Fruit fly (Drosophila melanogaster) whole organism, pupa: ENCODE results near the gene RhoGAP19D.

Experiments used
- D1 ChIP-seq: fragments of 200-800 bp; sonication (Bioruptor generic); optimal IDR thresholded peaks from 2 replicates; lab custom pipeline; 2018; ENCODE audit warnings: missing biosample characterization, mild to moderate bottlenecking, missing genetic modification characterization, moderate library complexity
- Pif1A ChIP-seq: fragments of 200-800 bp; sonication (Bioruptor generic); optimal IDR thresholded peaks from 3 replicates; lab custom pipeline; 2016; ENCODE audit warnings: missing biosample characterization, missing genetic modification characterization

DNA sequence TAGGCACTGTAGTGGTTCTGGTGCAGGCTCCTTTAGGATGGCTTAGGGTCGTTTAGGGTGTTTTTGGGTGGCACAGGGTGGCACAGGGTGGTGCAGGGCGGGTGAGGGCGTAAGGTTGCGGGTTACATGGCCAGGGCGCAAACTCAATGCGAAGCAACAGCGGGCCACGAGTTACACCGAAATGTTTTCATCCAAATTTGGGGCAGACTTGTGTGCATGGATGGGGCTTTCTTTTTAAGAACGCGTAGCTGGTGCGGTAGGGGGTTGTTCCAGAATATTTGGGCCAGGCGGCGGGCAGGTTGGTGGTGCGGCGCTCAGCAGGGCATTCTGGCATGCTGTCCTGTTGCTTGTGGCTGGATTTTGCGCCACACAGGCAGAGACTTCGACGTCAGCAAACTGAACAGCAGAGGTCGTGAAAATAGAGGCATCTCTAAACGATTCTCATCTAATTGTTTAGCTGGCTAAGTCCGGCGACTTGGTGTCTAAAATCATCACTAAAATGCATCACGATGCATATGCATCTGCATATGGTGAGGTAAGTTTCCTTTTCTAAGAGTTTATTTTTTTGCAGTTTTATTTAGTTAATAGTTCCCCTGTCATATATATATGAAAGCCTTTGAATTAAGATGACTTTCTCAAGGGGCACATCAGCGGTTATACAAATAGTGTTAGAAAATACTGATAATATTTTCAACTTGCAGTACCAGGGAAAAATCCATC lies 62.5 kb downstream of the RhoGAP19D start:
- no peak for TF ChIP-seq Pif1A (GFP tag; lab: Kevin White, UChicago)
- no peak for TF ChIP-seq D1
